Fruit fly (Drosophila melanogaster) whole organism, pupa: ENCODE measurements around the gene Cad74A.

Experiments used
- CG10348 ChIP-seq: fragments of 200-800 bp; sonication (Bioruptor generic); IDR thresholded peaks from 2 replicates; pipeline ENCODE4 v1.3.6; 2022; ENCODE audit warnings: missing biosample characterization, missing genetic modification characterization
- CG12605 ChIP-seq: fragments of 200-800 bp; sonication (Bioruptor generic); IDR thresholded peaks from 2 replicates; pipeline ENCODE4 v1.3.6; 2022; ENCODE audit warnings: missing biosample characterization, missing genetic modification characterization
- CG13204 ChIP-seq: fragments of 200-800 bp; sonication (Bioruptor generic); optimal IDR thresholded peaks from 2 replicates; lab custom pipeline; 2018; ENCODE audit warnings: missing biosample characterization, mild to moderate bottlenecking, missing genetic modification characterization, moderate library complexity
- CG14655 ChIP-seq: fragments of 200-800 bp; sonication (Bioruptor generic); optimal IDR thresholded peaks from 3 replicates; lab custom pipeline; 2017; ENCODE audit warnings: mild to moderate bottlenecking, missing biosample characterization, missing genetic modification reagents, missing genetic modification characterization
- CG15710 ChIP-seq: fragments of 200-800 bp; sonication (Bioruptor generic); optimal IDR thresholded peaks from 2 replicates; lab custom pipeline; 2018; ENCODE audit warnings: missing biosample characterization, mild to moderate bottlenecking, missing genetic modification characterization, moderate library complexity
- CG17806 ChIP-seq: fragments of 200-800 bp; sonication (Bioruptor generic); optimal IDR thresholded peaks from 2 replicates; lab custom pipeline; 2018; ENCODE audit warnings: missing biosample characterization, mild to moderate bottlenecking, missing genetic modification characterization, moderate library complexity
- CG32121 ChIP-seq: fragments of 200-800 bp; sonication (Bioruptor generic); IDR thresholded peaks from 2 replicates; pipeline ENCODE4 v1.3.6; 2022; ENCODE audit warnings: missing biosample characterization, missing genetic modification characterization
- CG34367 ChIP-seq: fragments of 200-800 bp; sonication (Bioruptor generic); optimal IDR thresholded peaks from 2 replicates; lab custom pipeline; 2018; ENCODE audit warnings: missing biosample characterization, mild to moderate bottlenecking, missing genetic modification characterization
- CG4496 ChIP-seq: fragments of 200-800 bp; sonication (Bioruptor generic); IDR thresholded peaks from 3 replicates; pipeline ENCODE4 v1.3.6; 2022; ENCODE audit warnings: missing biosample characterization, missing genetic modification characterization
- CG8159 ChIP-seq: fragments of 200-800 bp; sonication (Bioruptor generic); optimal IDR thresholded peaks from 3 replicates; lab custom pipeline; 2018; ENCODE audit warnings: missing biosample characterization, mild to moderate bottlenecking, missing genetic modification characterization, moderate library complexity
- CG8301 ChIP-seq: fragments of 200-800 bp; sonication (Bioruptor generic); optimal IDR thresholded peaks from 2 replicates; lab custom pipeline; 2018; ENCODE audit warnings: missing biosample characterization, mild to moderate bottlenecking, missing genetic modification characterization
- CG9948 ChIP-seq: fragments of 200-800 bp; sonication (Bioruptor generic); optimal IDR thresholded peaks from 2 replicates; lab custom pipeline; 2018; ENCODE audit warnings: missing biosample characterization, mild to moderate bottlenecking, missing genetic modification characterization, moderate library complexity
- D1 ChIP-seq: fragments of 200-800 bp; sonication (Bioruptor generic); optimal IDR thresholded peaks from 2 replicates; lab custom pipeline; 2018; ENCODE audit warnings: missing biosample characterization, mild to moderate bottlenecking, missing genetic modification characterization, moderate library complexity
- EcR ChIP-seq: fragments of 200-800 bp; sonication (Bioruptor generic); optimal IDR thresholded peaks from 3 replicates; lab custom pipeline; 2019; ENCODE audit warnings: missing biosample characterization, missing genetic modification characterization, mild to moderate bottlenecking, moderate library complexity, missing genetic modification reagents
- Ets98B ChIP-seq: fragments of 200-800 bp; sonication (Bioruptor generic); IDR thresholded peaks from 2 replicates; pipeline ENCODE4 v1.3.6; 2022; ENCODE audit warnings: missing biosample characterization, missing genetic modification characterization
- Pif1A ChIP-seq: fragments of 200-800 bp; sonication (Bioruptor generic); optimal IDR thresholded peaks from 3 replicates; lab custom pipeline; 2016; ENCODE audit warnings: missing biosample characterization, missing genetic modification characterization
- Pif1B ChIP-seq: fragments of 200-800 bp; sonication (Bioruptor generic); optimal IDR thresholded peaks from 3 replicates; lab custom pipeline; 2016; ENCODE audit warnings: missing biosample characterization, missing genetic modification characterization
- Snoo ChIP-seq: fragments of 200-800 bp; sonication (Bioruptor generic); optimal IDR thresholded peaks from 3 replicates; lab custom pipeline; 2017; ENCODE audit warnings: missing biosample characterization, mild to moderate bottlenecking, missing genetic modification characterization, inconsistent platforms
- fd96Ca ChIP-seq: fragments of 200-800 bp; sonication (Bioruptor generic); IDR thresholded peaks from 3 replicates; pipeline ENCODE4 v1.3.6; 2022; ENCODE audit warnings: missing biosample characterization, missing genetic modification characterization
- gl ChIP-seq: fragments of 200-800 bp; sonication (Bioruptor generic); optimal IDR thresholded peaks from 2 replicates; lab custom pipeline; 2018; ENCODE audit warnings: missing biosample characterization, mild to moderate bottlenecking, missing genetic modification characterization
- rn ChIP-seq: fragments of 200-800 bp; sonication (Bioruptor generic); IDR thresholded peaks from 2 replicates; pipeline ENCODE4 v1.3.6; 2022; ENCODE audit warnings: missing biosample characterization, missing genetic modification characterization

The Cad74A gene

dm6 chr3L:17421319-17421718, 42.0 kb upstream of the Cad74A start, which contains the start of gene blot:
blot (minus strand) TSS chr3L:17421514.
- TF ChIP-seq Pif1B (GFP tag; lab: Kevin White, UChicago) (peak; percentile 52), CG8159 (tag; lab: Kevin White, UChicago) (no peak), CG12605 (GFP tag; lab: Robert Waterston, UW) (peak; percentile 51; the same call in 1 of the 2 replicates), CG32121 (GFP tag; lab: Robert Waterston, UW) (peak; percentile 55; the same call in 1 of the 2 replicates), CG4496 (GFP tag; lab: Robert Waterston, UW) (peak; percentile 43; the same call in 2 of the 3 replicates), Ets98B (GFP tag; lab: Robert Waterston, UW) (peak; percentile 62), CG8301 (tag; lab: Kevin White, UChicago) (no peak)

DNA sequence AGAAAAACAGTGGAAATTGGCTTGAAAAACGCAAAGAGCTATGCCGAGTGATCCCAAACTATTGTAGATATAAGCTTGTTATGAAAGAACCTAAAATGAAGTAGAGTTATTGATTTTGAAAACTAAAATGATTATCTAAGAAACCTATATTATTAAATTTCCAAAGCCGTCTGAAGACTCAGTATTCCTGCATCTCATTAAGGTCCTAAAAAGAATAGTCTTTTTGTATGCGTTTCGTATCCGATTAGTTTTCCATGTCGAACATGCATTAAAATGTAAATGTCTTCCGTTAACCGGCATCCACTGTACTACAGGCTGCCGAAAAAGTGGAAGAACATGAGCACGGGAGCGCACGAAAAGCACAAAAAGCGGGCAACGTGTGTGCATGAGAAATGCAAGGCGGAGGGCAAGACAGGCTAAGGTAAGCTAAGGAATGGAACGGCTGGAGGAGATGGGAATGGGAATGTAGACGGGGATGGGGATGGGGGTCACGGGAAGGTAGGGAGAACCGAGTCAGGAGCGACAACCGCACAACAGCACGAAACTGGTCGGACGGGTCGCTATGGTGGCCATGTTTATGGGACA, 41.4 kb upstream of the Cad74A start:
- TF ChIP-seq CG14655 (GFP tag; lab: Kevin White, UChicago) = peak; percentile 73
- TF ChIP-seq Pif1B (GFP tag; lab: Kevin White, UChicago) = peak; percentile 78
- peak; percentile 55 for TF ChIP-seq D1 (tag; lab: Kevin White, UChicago)
- TF ChIP-seq CG9948 = peak; percentile 79
- TF ChIP-seq fd96Ca = peak; percentile 38; the same call in 1 of the 3 replicates
- no peak for TF ChIP-seq CG10348 (GFP tag; lab: Robert Waterston, UW)
- peak; percentile 68 for TF ChIP-seq CG34367
- no peak for TF ChIP-seq CG12605 (GFP tag; lab: Robert Waterston, UW)
- peak; percentile 89 for TF ChIP-seq CG8159 (tag; lab: Kevin White, UChicago)
- TF ChIP-seq CG32121 (GFP tag; lab: Robert Waterston, UW) = no peak
- peak; percentile 68 for TF ChIP-seq Snoo (tag; lab: Kevin White, UChicago)
- no peak; the same call in 2 of the 3 replicates for TF ChIP-seq CG4496 (GFP tag; lab: Robert Waterston, UW)
- TF ChIP-seq rn (GFP tag; lab: Robert Waterston, UW) = no peak
- peak; percentile 50 for TF ChIP-seq gl (tag; lab: Kevin White, UChicago)
- peak; percentile 76 for TF ChIP-seq Pif1A
- peak; percentile 69 for TF ChIP-seq CG8301 (tag; lab: Kevin White, UChicago)
- TF ChIP-seq CG13204 (GFP tag; lab: Kevin White, UChicago) = peak; percentile 69
- TF ChIP-seq CG15710 = peak; percentile 87
- TF ChIP-seq CG17806 (tag; lab: Kevin White, UChicago) = peak; percentile 74
- peak; percentile 94 for TF ChIP-seq EcR
- no peak for TF ChIP-seq Ets98B (GFP tag; lab: Robert Waterston, UW)

DNA sequence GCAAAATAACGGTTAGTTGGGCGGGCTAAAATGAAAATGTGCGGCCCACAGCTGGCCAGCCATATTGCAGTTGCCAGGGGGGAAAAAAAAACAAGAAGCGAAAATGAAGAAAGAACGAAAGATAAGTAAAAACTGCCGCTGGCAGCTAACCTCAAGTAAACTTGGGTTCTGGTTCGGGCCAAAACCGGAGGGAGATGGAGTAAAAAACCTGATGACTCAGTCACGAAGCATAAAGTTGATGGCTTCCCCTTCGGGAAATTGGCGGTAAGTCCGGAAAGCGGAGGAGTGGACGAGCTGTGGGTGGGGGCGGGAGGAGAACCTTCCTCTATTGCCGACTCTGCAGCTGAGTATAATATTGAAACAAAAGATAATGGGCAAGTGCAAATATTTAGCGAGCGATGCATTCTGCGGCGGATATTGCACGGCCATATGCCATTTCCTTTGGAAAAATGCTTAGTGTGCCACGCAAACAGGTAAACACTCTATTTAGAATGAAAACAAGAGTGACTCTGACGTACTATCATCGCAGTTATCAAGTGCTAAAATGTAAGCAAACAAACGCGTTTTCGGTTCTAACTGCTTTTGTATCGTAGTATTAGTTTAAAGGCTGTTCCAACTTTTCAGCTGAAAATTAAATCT, 39.9 kb upstream of the Cad74A start:
- TF ChIP-seq EcR = peak; percentile 71
- peak; percentile 46; the same call in 1 of the 3 replicates for TF ChIP-seq CG4496 (GFP tag; lab: Robert Waterston, UW)
- no peak for TF ChIP-seq CG32121 (GFP tag; lab: Robert Waterston, UW)
- TF ChIP-seq Ets98B (GFP tag; lab: Robert Waterston, UW) = 0 out of 2 replicates have a peak, but pooled peaks have one; percentile 7
- no peak for TF ChIP-seq CG15710

DNA sequence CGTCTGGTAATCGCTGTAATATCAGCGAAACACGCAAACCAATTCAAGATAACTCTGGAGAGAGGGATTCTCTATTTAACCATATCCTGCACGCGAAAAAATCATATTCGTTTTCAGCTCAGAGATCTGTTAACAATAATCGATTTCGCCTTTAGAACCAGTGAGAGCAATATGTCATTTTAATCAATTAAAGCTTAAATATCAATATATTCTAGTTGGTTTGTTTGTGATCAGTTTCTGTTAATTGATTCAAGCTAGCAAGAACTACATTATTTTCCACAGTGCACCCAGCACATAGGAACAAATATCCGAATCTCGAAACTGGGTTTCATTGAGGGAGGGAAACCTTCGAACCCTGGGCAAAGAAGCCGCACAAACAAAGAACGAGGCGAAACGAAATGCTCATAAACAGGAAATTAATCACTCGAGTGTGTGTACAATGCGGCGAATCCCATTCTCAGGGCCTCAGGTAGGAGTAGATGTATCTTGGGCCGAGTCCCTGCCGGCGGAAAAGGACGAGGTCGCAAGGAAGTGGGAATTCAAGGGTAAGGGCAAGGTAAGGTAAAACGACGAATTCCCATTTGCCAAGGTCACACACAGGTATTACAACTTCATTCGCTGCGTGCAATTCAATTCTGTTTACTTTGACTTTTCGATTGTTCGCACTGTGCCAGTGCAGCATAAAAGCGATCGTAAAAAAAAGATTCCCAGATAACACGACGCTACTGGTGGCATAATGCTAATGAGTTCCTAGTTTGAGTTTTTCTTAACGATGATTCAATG, 36.8 kb upstream of the Cad74A start:
- peak; percentile 43 for TF ChIP-seq CG13204 (GFP tag; lab: Kevin White, UChicago)
- TF ChIP-seq CG14655 (GFP tag; lab: Kevin White, UChicago) = peak; percentile 57
- TF ChIP-seq D1 (tag; lab: Kevin White, UChicago) = peak; percentile 76
- TF ChIP-seq CG15710 = peak; percentile 89
- peak; percentile 10; the same call in 1 of the 3 replicates for TF ChIP-seq CG4496 (GFP tag; lab: Robert Waterston, UW)
- TF ChIP-seq CG9948 = peak; percentile 83
- peak; percentile 76 for TF ChIP-seq gl (tag; lab: Kevin White, UChicago)
- TF ChIP-seq CG10348 (GFP tag; lab: Robert Waterston, UW) = no peak
- TF ChIP-seq rn (GFP tag; lab: Robert Waterston, UW) = no peak
- TF ChIP-seq CG32121 (GFP tag; lab: Robert Waterston, UW) = no peak
- TF ChIP-seq CG8301 (tag; lab: Kevin White, UChicago) = peak; percentile 50
- TF ChIP-seq CG17806 (tag; lab: Kevin White, UChicago) = peak; percentile 82
- TF ChIP-seq CG12605 (GFP tag; lab: Robert Waterston, UW) = no peak
- TF ChIP-seq Ets98B (GFP tag; lab: Robert Waterston, UW) = no peak
- TF ChIP-seq EcR = peak; percentile 46
- peak; percentile 29 for TF ChIP-seq Snoo (tag; lab: Kevin White, UChicago)
- TF ChIP-seq CG8159 (tag; lab: Kevin White, UChicago) = peak; percentile 93
- TF ChIP-seq Pif1B (GFP tag; lab: Kevin White, UChicago) = peak; percentile 78
- peak; percentile 79 for TF ChIP-seq Pif1A
- no peak for TF ChIP-seq fd96Ca
- TF ChIP-seq CG34367 = peak; percentile 84

- no peak for TF ChIP-seq CG14655 (GFP tag; lab: Kevin White, UChicago)
- no peak for TF ChIP-seq CG8301 (tag; lab: Kevin White, UChicago)
- TF ChIP-seq CG15710 = no peak
- TF ChIP-seq CG4496 (GFP tag; lab: Robert Waterston, UW) = no peak
- no peak for TF ChIP-seq CG17806 (tag; lab: Kevin White, UChicago)
- TF ChIP-seq CG8159 (tag; lab: Kevin White, UChicago) = no peak
- TF ChIP-seq Ets98B (GFP tag; lab: Robert Waterston, UW) = no peak
- TF ChIP-seq fd96Ca = no peak
- TF ChIP-seq D1 (tag; lab: Kevin White, UChicago) = no peak
- TF ChIP-seq Snoo (tag; lab: Kevin White, UChicago) = no peak
- no peak for TF ChIP-seq rn (GFP tag; lab: Robert Waterston, UW)
- TF ChIP-seq CG9948 = no peak
- TF ChIP-seq CG13204 (GFP tag; lab: Kevin White, UChicago) = no peak
- no peak for TF ChIP-seq Pif1B (GFP tag; lab: Kevin White, UChicago)
- TF ChIP-seq EcR = no peak
- TF ChIP-seq, all 21 proteins: peak for 0
These were observed 32.8 kb upstream of the Cad74A start for dm6 chr3L:17412146-17412545.
